Worm (Caenorhabditis elegans) whole organism, mixed stage, embryonic: ENCODE data around the gene F10E9.11.

Source experiments
- ceh-39 ChIP-seq: fragments of 150-350 bp; optimal IDR thresholded peaks from 2 replicates; lab custom pipeline; 2014; ENCODE audit warnings: missing biosample characterization, missing genetic modification characterization
- ceh-43 ChIP-seq: fragments of 200-800 bp; sonication (Bioruptor generic); optimal IDR thresholded peaks from 2 replicates; lab custom pipeline; 2018; ENCODE audit warnings: mild to moderate bottlenecking, missing genetic modification characterization, moderate library complexity, missing compliant biosample characterization
- ces-1 ChIP-seq: fragments of 150-350 bp; optimal IDR thresholded peaks from 2 replicates; lab custom pipeline; 2014; ENCODE audit warnings: missing biosample characterization, missing genetic modification reagents, missing genetic modification characterization
- drap-1 ChIP-seq: fragments of 200-800 bp; sonication (Bioruptor generic); optimal IDR thresholded peaks from 3 replicates; lab custom pipeline; 2018; ENCODE audit warnings: mild to moderate bottlenecking, missing genetic modification characterization, missing compliant biosample characterization
- flh-1 ChIP-seq: fragments of 200-800 bp; sonication (Bioruptor generic); optimal IDR thresholded peaks from 2 replicates; lab custom pipeline; 2018; ENCODE audit warnings: mild to moderate bottlenecking, missing genetic modification characterization, moderate library complexity, missing compliant biosample characterization
- lin-13 ChIP-seq: fragments of 150-350 bp; optimal IDR thresholded peaks from 2 replicates; lab custom pipeline; 2014; ENCODE audit warnings: missing biosample characterization, missing genetic modification characterization
- lin-32 ChIP-seq: fragments of 200-800 bp; sonication (Bioruptor generic); optimal IDR thresholded peaks from 2 replicates; lab custom pipeline; 2018; ENCODE audit warnings: mild to moderate bottlenecking, missing genetic modification characterization, missing compliant biosample characterization
- lsy-2 ChIP-seq: fragments of 150-350 bp; optimal IDR thresholded peaks from 2 replicates; lab custom pipeline; 2014; ENCODE audit warnings: missing biosample characterization, missing genetic modification characterization
- mab-5 ChIP-seq: fragments of 150-350 bp; optimal IDR thresholded peaks from 2 replicates; lab custom pipeline; 2014; ENCODE audit warnings: missing biosample characterization, missing genetic modification characterization
- nhr-76 ChIP-seq: sonication (generic microtip); optimal IDR thresholded peaks from 2 replicates; lab custom pipeline; 2017; ENCODE audit warnings: missing biosample characterization, missing genetic modification characterization
- unc-62 ChIP-seq: fragments of 150-350 bp; optimal IDR thresholded peaks from 2 replicates; lab custom pipeline; 2014; ENCODE audit warnings: missing biosample characterization, missing genetic modification reagents, missing genetic modification characterization

Gene F10E9.11

ce11 chrIII:8271676-8272225, 47.3 kb downstream of the F10E9.11 start, which contains the start of the genes mps-4 and F09G8.10:
Gene mps-4, minus strand, starts transcription at chrIII:8271776.
Gene F09G8.10, minus strand, starts transcription at chrIII:8272175.
- no peak for TF ChIP-seq unc-62 (GFP tag; lab: Kevin White, UChicago)
- no peak for TF ChIP-seq lin-32
- TF ChIP-seq ceh-43 (GFP tag; lab: Kevin White, UChicago): no peak
- no peak for TF ChIP-seq lin-13
- TF ChIP-seq flh-1 (GFP tag; lab: Kevin White, UChicago): no peak
- TF ChIP-seq mab-5 (tag; lab: Kevin White, UChicago): no peak
- TF ChIP-seq ces-1 (GFP tag; lab: Kevin White, UChicago): no peak
- no peak for TF ChIP-seq ceh-39
- no peak for TF ChIP-seq lsy-2 (tag; lab: Kevin White, UChicago)
- TF ChIP-seq nhr-76 (tag; lab: Kevin White, UChicago): no peak
- no peak for TF ChIP-seq drap-1 (GFP tag; lab: Kevin White, UChicago)
